Worm (Caenorhabditis elegans): ENCODE measurements around the gene ptp-5.1.

- no peak for TF ChIP-seq ref-1 (GFP tag; conservative IDR thresholded peaks at IDR 0.05)
- TF ChIP-seq med-1 (GFP tag; optimal IDR thresholded peaks at IDR 0.05; ENCODE audit: insufficient read depth) = no peak
- TF ChIP-seq klf-2 (GFP tag; conservative IDR thresholded peaks at IDR 0.05) = no peak
- no peak for TF ChIP-seq flt-1 (GFP tag; IDR thresholded peaks at IDR 0.05)
- TF ChIP-seq ztf-23 (GFP tag; IDR thresholded peaks at IDR 0.05) = no peak
- no peak for TF ChIP-seq ztf-29 (GFP tag; IDR thresholded peaks at IDR 0.05)
- no peak for TF ChIP-seq cog-1 (tag; optimal IDR thresholded peaks at IDR 0.05)
These were observed 29.4 kb downstream of the ptp-5.1 start, which contains the start of gene gpa-18 for ce11 chrIV:5195531-5195930.
